Fruit fly (Drosophila melanogaster) S2 (cell line): ENCODE measurements around the gene Rad60.

Experiments
- CG8478 ChIP-seq: fragments of >200 bp; optimal IDR thresholded peaks from 2 replicates; lab custom pipeline; 2018
- CTCF ChIP-seq, 2 experiments: fragments of >200 bp; optimal IDR thresholded peaks; 2 replicates each; lab custom pipeline; 2018

dm6 chr3R:23279834-23280233 is 28.6 kb upstream of the Rad60 start:
- TF ChIP-seq CG8478, result no peak
- TF ChIP-seq CTCF (optimal IDR thresholded peaks at IDR 0.05; lab: Kevin White, UChicago), result no peak
